Fruit fly (Drosophila melanogaster): ENCODE results near the gene RpS14b.

RpS14b gene

dm6 chrX:7908239-7909068 is 26.2 kb upstream of the RpS14b start, which contains the start of the genes dpr14 and spidey (continued):
- peak; percentile 92 for TF ChIP-seq CG1603 (tag; optimal IDR thresholded peaks at IDR 0.05)
- TF ChIP-seq fd96Cb (tag; optimal IDR thresholded peaks at IDR 0.05) = peak; percentile 88
- peak; percentile 94 for TF ChIP-seq Meics (GFP tag; optimal IDR thresholded peaks at IDR 0.05)
- peak; percentile 93 for TF ChIP-seq nmo (GFP tag; optimal IDR thresholded peaks at IDR 0.05)
- TF ChIP-seq CG12071 (GFP tag; optimal IDR thresholded peaks at IDR 0.05) = peak; percentile 92
- TF ChIP-seq ranshi (GFP tag; IDR thresholded peaks at IDR 0.05) = peak; percentile 88
- TF ChIP-seq da (GFP tag; optimal IDR thresholded peaks at IDR 0.05) = peak; percentile 63
- peak; percentile 74 for TF ChIP-seq Nf-YB (GFP tag; optimal IDR thresholded peaks at IDR 0.05)
- TF ChIP-seq HmgZ (tag; optimal IDR thresholded peaks at IDR 0.05) = peak; percentile 96
- no peak for TF ChIP-seq hbn (GFP tag; IDR thresholded peaks at IDR 0.05; ENCODE audit: partially characterized antibody)
- TF ChIP-seq dati (GFP tag; IDR thresholded peaks at IDR 0.05) = no peak
- no peak for TF ChIP-seq Kr (GFP tag; optimal IDR thresholded peaks at IDR 0.05)
- TF ChIP-seq Sry-β (GFP tag; optimal IDR thresholded peaks at IDR 0.05) = peak; percentile 31
- peak; percentile 90 for TF ChIP-seq ttk (GFP tag; IDR thresholded peaks at IDR 0.05)
- TF ChIP-seq CG6813 (GFP tag; optimal IDR thresholded peaks at IDR 0.05) = peak; percentile 92
- no peak for TF ChIP-seq CG2129 (GFP tag; IDR thresholded peaks at IDR 0.05; ENCODE audit: partially characterized antibody)
- peak; percentile 22 for TF ChIP-seq pb (GFP tag; optimal IDR thresholded peaks at IDR 0.05)
- peak; percentile 90 for TF ChIP-seq CG7786 (GFP tag; optimal IDR thresholded peaks at IDR 0.05)
- TF ChIP-seq CG14050 (GFP tag; IDR thresholded peaks at IDR 0.05) = peak; percentile 81
- TF ChIP-seq CG4820 (GFP tag; optimal IDR thresholded peaks at IDR 0.05) = peak; percentile 81
- peak; percentile 42 for TF ChIP-seq CG4360 (GFP tag; IDR thresholded peaks at IDR 0.05)
- TF ChIP-seq CG18619 (GFP tag; optimal IDR thresholded peaks at IDR 0.05) = peak; percentile 90
- TF ChIP-seq corto (GFP tag; optimal IDR thresholded peaks at IDR 0.05) = no peak
- peak; percentile 88 for TF ChIP-seq mirr (GFP tag; optimal IDR thresholded peaks at IDR 0.05)
- TF ChIP-seq CG2116 (GFP tag; optimal IDR thresholded peaks at IDR 0.05) = peak; percentile 66
- TF ChIP-seq lbe (GFP tag; optimal IDR thresholded peaks at IDR 0.05) = peak; percentile 71
- TF ChIP-seq Antp (GFP tag; optimal IDR thresholded peaks at IDR 0.05) = peak; percentile 82
- peak; percentile 60 for TF ChIP-seq CG4617 (GFP tag; optimal IDR thresholded peaks at IDR 0.05; ENCODE audit: borderline replicate concordance)
- peak; percentile 85 for TF ChIP-seq CG18476 (GFP tag; optimal IDR thresholded peaks at IDR 0.05)
- peak; percentile 97 for TF ChIP-seq Ets65A (GFP tag)
- peak; percentile 29 for TF ChIP-seq CG8290 (GFP tag; optimal IDR thresholded peaks at IDR 0.05)
- peak; percentile 72 to 92 for TF ChIP-seq CG8290 (tag; optimal IDR thresholded peaks at IDR 0.05)
- peak; percentile 11 for TF ChIP-seq gfzf (GFP tag; optimal IDR thresholded peaks at IDR 0.05)
- peak; percentile 92 for TF ChIP-seq HLH54F (GFP tag; optimal IDR thresholded peaks at IDR 0.05)
- peak; percentile 93 for TF ChIP-seq tgo (GFP tag; IDR thresholded peaks at IDR 0.05)
- peak; percentile 69; the same call in 1 of the 2 replicates for TF ChIP-seq Nf-YA (GFP tag; IDR thresholded peaks at IDR 0.05)
- TF ChIP-seq CG17829 (tag; optimal IDR thresholded peaks at IDR 0.05) = peak; percentile 90
- peak; percentile 45 for TF ChIP-seq Sry-δ (GFP tag; optimal IDR thresholded peaks at IDR 0.05)
- TF ChIP-seq insv (GFP tag; optimal IDR thresholded peaks at IDR 0.05) = peak in 1 of 2 experiments; percentile 62
- no peak for TF ChIP-seq Dfd (GFP tag; optimal IDR thresholded peaks at IDR 0.05)
- TF ChIP-seq tna (GFP tag; IDR thresholded peaks at IDR 0.05; ENCODE audit: partially characterized antibody) = no peak
- no peak for TF ChIP-seq tio (GFP tag; optimal IDR thresholded peaks at IDR 0.05)
- TF ChIP-seq Chrac-16 (GFP tag; optimal IDR thresholded peaks at IDR 0.05) = peak; percentile 81
- no peak for TF ChIP-seq pan (optimal IDR thresholded peaks at IDR 0.05)
- peak in 1 of 2 experiments; percentile 90 for TF ChIP-seq pan (GFP tag; optimal IDR thresholded peaks at IDR 0.05 in 1 of 2, IDR thresholded peaks at IDR 0.05 in 1 of 2)
- peak; percentile 88 for TF ChIP-seq CG9727 (GFP tag; optimal IDR thresholded peaks at IDR 0.05)
- TF ChIP-seq CG3726 (GFP tag; IDR thresholded peaks at IDR 0.05) = peak; percentile 72; the same call in 2 of the 3 replicates
- no peak for TF ChIP-seq CG42726 (GFP tag; IDR thresholded peaks at IDR 0.05; ENCODE audit: partially characterized antibody)
